Worm (Caenorhabditis elegans): ENCODE data around the gene asm-1.
"Not testable (repeated sequence)": the region's sequence is repeated elsewhere in the genome, so short reads cannot be mapped to it uniquely, and the experiment has no call there.

The asm-1 gene

ce11 chrII:6898017-6898779, 11.7 kb upstream of the asm-1 start, which contains the start of gene hrpl-1 (continued):
- TF ChIP-seq pha-2 (tag; optimal IDR thresholded peaks at IDR 0.05) (no peak), nhr-11 (tag; optimal IDR thresholded peaks at IDR 0.05) (no peak), T23F11.4 (GFP tag; optimal IDR thresholded peaks at IDR 0.05) (no peak), tbx-2 (tag; optimal IDR thresholded peaks at IDR 0.05) (peak; percentile 46), ceh-14 (tag; optimal IDR thresholded peaks at IDR 0.05) (no peak), ttx-3 (tag; optimal IDR thresholded peaks at IDR 0.05) (peak; percentile 1), pag-3 (tag; optimal IDR thresholded peaks at IDR 0.05; ENCODE audit: borderline replicate concordance) (no peak), ceh-30 (tag; optimal IDR thresholded peaks at IDR 0.05) (no peak), nhr-232 (tag; optimal IDR thresholded peaks at IDR 0.05) (peak; percentile 30), ahr-1 (tag; optimal IDR thresholded peaks at IDR 0.05) (no peak), ceh-45 (GFP tag; IDR thresholded peaks at IDR 0.05) (0 out of 2 replicates have a peak, but pooled peaks have one; percentile 60), hlh-8 (tag; optimal IDR thresholded peaks at IDR 0.05) (no peak), elt-4 (tag; optimal IDR thresholded peaks at IDR 0.05) (no peak), hlh-15 (tag; optimal IDR thresholded peaks at IDR 0.05) (peak; percentile 22), C08G9.2 (tag; optimal IDR thresholded peaks at IDR 0.05) (peak; percentile 19), elt-2 (tag; optimal IDR thresholded peaks at IDR 0.05) (peak; percentile 9)

- no peak for TF ChIP-seq hlh-13 (GFP tag; optimal IDR thresholded peaks at IDR 0.05)
- no peak for TF ChIP-seq che-1 (tag; optimal IDR thresholded peaks at IDR 0.05)
- no peak for TF ChIP-seq odd-2 (tag; optimal IDR thresholded peaks at IDR 0.05)
These were observed 9.2 kb upstream of the asm-1 start for ce11 chrII:6900708-6901107.

DNA sequence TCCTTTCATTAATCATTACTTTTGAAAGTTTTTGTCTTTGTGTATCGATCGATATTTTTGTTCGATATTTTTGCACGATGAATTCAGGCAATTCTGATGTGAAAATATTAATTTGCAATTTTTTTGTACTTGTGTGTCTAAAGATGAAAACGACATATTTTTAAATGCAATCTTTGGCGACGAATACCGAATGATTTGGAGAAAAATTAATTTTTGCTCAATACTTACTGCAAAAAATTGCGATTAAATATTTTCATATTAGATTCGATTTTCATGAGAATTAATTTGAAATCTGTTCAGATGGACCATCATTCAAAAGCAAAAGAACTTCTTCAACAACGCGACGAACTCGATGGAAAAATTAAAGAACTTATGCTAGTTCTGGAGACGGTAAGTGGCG, 8.1 kb upstream of the asm-1 start, which contains the start of gene psmd-9:
Gene psmd-9, plus strand, starts transcription at position 301 of the 400 bp plus-strand sequence.
- TF ChIP-seq hlh-8 (tag; optimal IDR thresholded peaks at IDR 0.05) (no peak), zip-5 (tag; optimal IDR thresholded peaks at IDR 0.05) (no peak), ceh-22 (tag; optimal IDR thresholded peaks at IDR 0.05) (no peak), eyg-1 (tag; optimal IDR thresholded peaks at IDR 0.05) (no peak), mec-3 (tag; optimal IDR thresholded peaks at IDR 0.05; ENCODE audit: borderline replicate concordance) (no peak), ceh-31 (tag; optimal IDR thresholded peaks at IDR 0.05) (no peak), nfya-1 (tag; optimal IDR thresholded peaks at IDR 0.05) (no peak), odd-2 (tag; optimal IDR thresholded peaks at IDR 0.05) (no peak), ceh-24 (tag; optimal IDR thresholded peaks at IDR 0.05) (no peak), ets-4 (tag; optimal IDR thresholded peaks at IDR 0.05) (no peak), hlh-13 (GFP tag; optimal IDR thresholded peaks at IDR 0.05) (no peak), elt-2 (tag; optimal IDR thresholded peaks at IDR 0.05) (no peak), unc-3 (GFP tag; conservative IDR thresholded peaks at IDR 0.05) (no peak), unc-3 (tag; optimal IDR thresholded peaks at IDR 0.05) (no peak), unc-86 (tag; optimal IDR thresholded peaks at IDR 0.05) (no peak), T23F11.4 (GFP tag; optimal IDR thresholded peaks at IDR 0.05) (no peak), elt-4 (tag; optimal IDR thresholded peaks at IDR 0.05) (no peak)

DNA sequence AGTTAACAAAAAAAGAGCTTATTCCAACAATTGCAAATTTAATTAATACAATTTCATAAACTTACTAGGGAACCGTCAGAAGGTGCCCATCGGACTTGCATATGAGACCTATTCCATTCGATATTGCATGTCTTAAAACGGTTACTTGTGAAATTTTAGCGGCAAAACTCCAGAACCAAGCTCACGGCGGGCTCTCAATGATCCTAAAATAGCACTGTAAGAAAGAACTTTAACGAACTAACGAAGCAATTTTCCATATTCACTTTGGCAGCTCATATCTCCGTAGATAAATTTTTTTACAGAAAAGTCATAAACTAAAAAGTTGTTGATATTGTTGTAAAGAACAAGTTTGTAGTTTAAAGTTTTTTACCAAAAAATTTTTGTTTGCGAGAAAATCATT, 2.2 kb upstream of the asm-1 start, which contains the start of gene B0252.3:
Gene B0252.3, minus strand, starts transcription at position 101 of the 400 bp plus-strand sequence.
- not testable (repeated sequence) for TF ChIP-seq nhr-232, gmeb-2, ceh-24 (tag; optimal IDR thresholded peaks at IDR 0.05)

DNA sequence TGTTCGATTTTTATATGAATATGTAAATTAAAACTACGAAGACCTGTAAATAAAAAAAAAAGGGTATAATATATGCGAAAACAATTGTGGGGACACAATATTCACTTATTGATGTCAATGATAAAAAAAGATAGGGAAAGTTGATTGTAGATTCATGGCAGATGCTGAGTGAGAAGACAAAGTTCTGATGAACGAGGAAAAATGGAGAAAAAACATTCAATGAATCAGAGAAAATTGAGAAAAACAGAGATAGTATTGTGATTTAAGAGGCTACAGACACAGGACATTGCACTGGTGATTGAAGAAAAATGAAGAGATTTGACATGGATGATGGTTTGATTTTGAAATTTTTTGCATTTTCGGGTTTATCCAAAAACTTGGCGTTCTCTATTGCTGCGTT, 1.2 kb upstream of the asm-1 start:
- no peak for TF ChIP-seq hlh-6 (tag; optimal IDR thresholded peaks at IDR 0.05)
- TF ChIP-seq ceh-19 (GFP tag; optimal IDR thresholded peaks at IDR 0.05), result no peak
- no peak for TF ChIP-seq ets-4 (tag; optimal IDR thresholded peaks at IDR 0.05)
- no peak for TF ChIP-seq dmd-4 (tag; optimal IDR thresholded peaks at IDR 0.05; ENCODE audit: borderline replicate concordance)
- no peak for TF ChIP-seq ceh-24 (tag; optimal IDR thresholded peaks at IDR 0.05)
- TF ChIP-seq pros-1 (tag; optimal IDR thresholded peaks at IDR 0.05), result no peak
- TF ChIP-seq madf-2 (tag; optimal IDR thresholded peaks at IDR 0.05), result no peak
- no peak for TF ChIP-seq ref-2 (tag; optimal IDR thresholded peaks at IDR 0.05)
- TF ChIP-seq ztf-16 (tag; optimal IDR thresholded peaks at IDR 0.05), result no peak
- no peak for TF ChIP-seq dve-1 (tag; optimal IDR thresholded peaks at IDR 0.05)
- TF ChIP-seq nhr-11 (tag; optimal IDR thresholded peaks at IDR 0.05), result no peak
- no peak for TF ChIP-seq pax-1 (tag; optimal IDR thresholded peaks at IDR 0.05)
- TF ChIP-seq ceh-48 (tag; optimal IDR thresholded peaks at IDR 0.05), result no peak
- TF ChIP-seq pat-9 (tag; optimal IDR thresholded peaks at IDR 0.05), result no peak
- no peak for TF ChIP-seq hlh-13 (GFP tag; optimal IDR thresholded peaks at IDR 0.05)
- no peak for TF ChIP-seq sdc-2 (tag; optimal IDR thresholded peaks at IDR 0.05)
- TF ChIP-seq ceh-18 (tag; optimal IDR thresholded peaks at IDR 0.05), result no peak

Measured in whole organism, late embryonic.